Fruit fly (Drosophila melanogaster): ENCODE results near the gene Bet1.
A peak's percentile ranks its signal among the peaks of the same experiment; 100 is the strongest.

The Bet1 gene

dm6 chr3L:19261213-19261612 lies at the start of gene Bet1:
TSS of gene Bet1 (plus strand) at chr3L:19261394.
- TF ChIP-seq CG11617 (GFP tag; optimal IDR thresholded peaks at IDR 0.05) (no peak), CG12768 (GFP tag; optimal IDR thresholded peaks at IDR 0.05) (no peak), cic (GFP tag; optimal IDR thresholded peaks at IDR 0.05) (no peak), toe (GFP tag; optimal IDR thresholded peaks at IDR 0.05) (no peak), tj (GFP tag; optimal IDR thresholded peaks at IDR 0.05) (no peak), ovo (GFP tag; optimal IDR thresholded peaks at IDR 0.05) (no peak), CG33017 (tag; optimal IDR thresholded peaks at IDR 0.05) (no peak), kay (GFP tag; ENCODE audit: borderline replicate concordance) (no peak)

DNA sequence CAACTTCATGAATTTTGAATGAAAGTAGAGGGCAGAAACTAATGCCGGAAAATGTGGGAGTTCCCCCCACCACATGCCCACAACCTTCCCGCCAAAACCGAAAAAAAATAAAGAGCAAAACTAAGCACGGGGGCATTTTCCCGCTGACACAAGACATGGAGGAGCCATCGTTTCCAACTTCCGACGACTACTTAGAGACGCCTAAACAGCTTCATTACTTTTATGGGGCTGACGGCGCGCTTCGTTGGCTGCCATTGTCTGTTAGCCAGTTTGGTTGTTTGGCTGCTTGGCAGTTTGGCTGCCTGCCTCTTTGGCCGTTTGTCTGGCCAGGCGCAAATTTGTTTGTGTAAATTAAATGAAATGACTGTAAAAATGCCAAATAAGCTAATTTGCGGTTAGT lies 47.0 kb upstream of the Bet1 start:
- TF ChIP-seq CG12768 (GFP tag; optimal IDR thresholded peaks at IDR 0.05): no peak
- TF ChIP-seq Clk (GFP tag; optimal IDR thresholded peaks at IDR 0.05): no peak
- TF ChIP-seq CG33017 (tag; optimal IDR thresholded peaks at IDR 0.05): no peak
- no peak for TF ChIP-seq toe (GFP tag; optimal IDR thresholded peaks at IDR 0.05)
- TF ChIP-seq Hr96 (GFP tag; optimal IDR thresholded peaks at IDR 0.05): no peak

DNA sequence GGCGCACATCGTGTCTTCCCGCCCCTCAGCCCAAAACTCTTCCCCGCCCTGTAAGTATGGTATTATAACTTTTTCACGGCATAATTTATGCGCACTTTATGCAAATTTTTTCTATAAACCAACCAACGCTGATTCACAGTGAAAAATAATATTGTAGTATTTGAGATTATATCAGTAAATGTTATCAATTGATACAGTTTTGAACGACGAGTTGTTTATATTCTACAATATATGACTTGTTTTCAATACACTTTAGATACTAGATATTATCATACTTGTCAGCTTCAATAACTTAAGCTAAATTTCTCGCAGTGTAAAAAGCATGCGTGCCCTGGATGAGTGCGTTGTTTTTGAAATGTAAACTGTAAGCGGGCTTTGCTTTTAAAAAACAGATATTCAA lies 44.8 kb upstream of the Bet1 start:
- no peak for TF ChIP-seq Clk (GFP tag; optimal IDR thresholded peaks at IDR 0.05)
- TF ChIP-seq CG12768 (GFP tag; optimal IDR thresholded peaks at IDR 0.05): no peak
- TF ChIP-seq CG11617 (GFP tag; optimal IDR thresholded peaks at IDR 0.05): no peak
- TF ChIP-seq toe (GFP tag; optimal IDR thresholded peaks at IDR 0.05): no peak
- no peak for TF ChIP-seq Hr96 (GFP tag; optimal IDR thresholded peaks at IDR 0.05)
- TF ChIP-seq bab1 (GFP tag; optimal IDR thresholded peaks at IDR 0.05): no peak

- no peak for TF ChIP-seq Mnt (GFP tag; optimal IDR thresholded peaks at IDR 0.05)
- peak; percentile 24 for TF ChIP-seq tj (GFP tag; optimal IDR thresholded peaks at IDR 0.05)
Observed at dm6 chr3L:19221455-19221854, 39.7 kb upstream of the Bet1 start.

- TF ChIP-seq cnc (optimal IDR thresholded peaks at IDR 0.05): no peak
- TF ChIP-seq pad (GFP tag; optimal IDR thresholded peaks at IDR 0.05): no peak
- TF ChIP-seq Clk (GFP tag; optimal IDR thresholded peaks at IDR 0.05): no peak
- TF ChIP-seq Mnt (GFP tag; optimal IDR thresholded peaks at IDR 0.05): no peak
- no peak for TF ChIP-seq CG1620 (GFP tag; optimal IDR thresholded peaks at IDR 0.05)
- TF ChIP-seq CG33017 (tag; optimal IDR thresholded peaks at IDR 0.05): no peak
- no peak for TF ChIP-seq Crg-1 (GFP tag; optimal IDR thresholded peaks at IDR 0.05)
- no peak for TF ChIP-seq CG11617 (GFP tag; optimal IDR thresholded peaks at IDR 0.05)
- no peak for TF ChIP-seq CG12768 (GFP tag; optimal IDR thresholded peaks at IDR 0.05)
- TF ChIP-seq CG5204 (GFP tag; optimal IDR thresholded peaks at IDR 0.05): no peak
- TF ChIP-seq CG7045 (GFP tag; optimal IDR thresholded peaks at IDR 0.05): no peak
- no peak for TF ChIP-seq bab1 (GFP tag; optimal IDR thresholded peaks at IDR 0.05)
- no peak for TF ChIP-seq tj (GFP tag; optimal IDR thresholded peaks at IDR 0.05)
- TF ChIP-seq cic (GFP tag; optimal IDR thresholded peaks at IDR 0.05): no peak
- TF ChIP-seq toe (GFP tag; optimal IDR thresholded peaks at IDR 0.05): no peak
- TF ChIP-seq kay (GFP tag; ENCODE audit: borderline replicate concordance): no peak
- TF ChIP-seq Hr96 (GFP tag; optimal IDR thresholded peaks at IDR 0.05): no peak
- TF ChIP-seq ovo (GFP tag; optimal IDR thresholded peaks at IDR 0.05): no peak
Observed at dm6 chr3L:19225687-19226086, 35.5 kb upstream of the Bet1 start.

dm6 chr3L:19228371-19228817 lies 32.8 kb upstream of the Bet1 start:
- TF ChIP-seq toe (GFP tag; optimal IDR thresholded peaks at IDR 0.05): no peak
- no peak for TF ChIP-seq Mnt (GFP tag; optimal IDR thresholded peaks at IDR 0.05)
- no peak for TF ChIP-seq Clk (GFP tag; optimal IDR thresholded peaks at IDR 0.05)
- no peak for TF ChIP-seq CG5204 (GFP tag; optimal IDR thresholded peaks at IDR 0.05)
- no peak for TF ChIP-seq CG7045 (GFP tag; optimal IDR thresholded peaks at IDR 0.05)
- TF ChIP-seq pad (GFP tag; optimal IDR thresholded peaks at IDR 0.05): no peak
- TF ChIP-seq kay (GFP tag; ENCODE audit: borderline replicate concordance): no peak
- TF ChIP-seq ovo (GFP tag; optimal IDR thresholded peaks at IDR 0.05): no peak
- no peak for TF ChIP-seq CG12768 (GFP tag; optimal IDR thresholded peaks at IDR 0.05)
- no peak for TF ChIP-seq cnc (optimal IDR thresholded peaks at IDR 0.05)
- no peak for TF ChIP-seq bab1 (GFP tag; optimal IDR thresholded peaks at IDR 0.05)
- TF ChIP-seq CG7101 (tag; optimal IDR thresholded peaks at IDR 0.05): no peak
- TF ChIP-seq CG14711 (tag; optimal IDR thresholded peaks at IDR 0.05): no peak
- no peak for TF ChIP-seq Hr96 (GFP tag; optimal IDR thresholded peaks at IDR 0.05)
- TF ChIP-seq cic (GFP tag; optimal IDR thresholded peaks at IDR 0.05): no peak
- no peak for TF ChIP-seq Crg-1 (GFP tag; optimal IDR thresholded peaks at IDR 0.05)
- no peak for TF ChIP-seq CG33017 (tag; optimal IDR thresholded peaks at IDR 0.05)
- TF ChIP-seq tj (GFP tag; optimal IDR thresholded peaks at IDR 0.05): no peak
- TF ChIP-seq CG11617 (GFP tag; optimal IDR thresholded peaks at IDR 0.05): no peak

DNA sequence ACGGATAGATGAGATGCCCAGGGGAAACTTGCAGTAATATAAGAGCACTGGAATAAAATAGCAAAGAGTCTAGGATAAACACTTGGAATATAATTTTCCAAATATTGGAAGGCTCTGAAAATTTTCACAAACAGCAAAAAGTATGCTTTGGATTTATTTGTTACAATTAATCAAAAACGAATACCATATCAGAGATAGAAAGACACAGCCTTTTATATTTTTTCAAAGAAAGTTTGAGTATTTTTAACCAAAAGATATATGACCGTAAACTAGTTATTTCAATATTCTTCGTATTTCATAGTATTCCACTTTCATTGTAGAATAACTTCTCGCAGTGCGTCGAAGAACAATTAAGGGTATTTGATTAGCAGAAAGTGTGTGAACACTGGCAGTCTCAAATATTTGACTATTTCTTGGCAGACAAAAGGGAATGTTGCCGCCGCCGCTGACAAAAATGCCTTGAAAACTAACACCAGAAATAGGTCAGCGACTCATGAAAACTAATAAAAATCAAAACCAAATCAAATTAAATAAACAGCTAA lies 32.3 kb upstream of the Bet1 start:
- TF ChIP-seq bab1 (GFP tag; optimal IDR thresholded peaks at IDR 0.05) (no peak), kay (GFP tag; ENCODE audit: borderline replicate concordance) (peak; percentile 12)

dm6 chr3L:19229491-19229890 lies 31.7 kb upstream of the Bet1 start:
- no peak for TF ChIP-seq Hr96 (GFP tag; optimal IDR thresholded peaks at IDR 0.05)
- no peak for TF ChIP-seq Crg-1 (GFP tag; optimal IDR thresholded peaks at IDR 0.05)
- TF ChIP-seq pad (GFP tag; optimal IDR thresholded peaks at IDR 0.05): no peak
- no peak for TF ChIP-seq CG7045 (GFP tag; optimal IDR thresholded peaks at IDR 0.05)

All from whole organism, adult.